Worm (Caenorhabditis elegans) whole organism, L1 larva: ENCODE measurements around the gene lec-2.

Source experiments
- C34B4.2 ChIP-seq: sonication (generic microtip); optimal IDR thresholded peaks from 2 replicates; lab custom pipeline; 2017; ENCODE audit warnings: mild to moderate bottlenecking, missing genetic modification characterization, missing compliant biosample characterization
- Y116A8C.19 ChIP-seq: sonication (generic microtip); optimal IDR thresholded peaks from 2 replicates; lab custom pipeline; 2016; ENCODE audit warnings: missing compliant biosample characterization, missing genetic modification characterization, borderline replicate concordance
- irx-1 ChIP-seq: sonication (generic microtip); optimal IDR thresholded peaks from 2 replicates; lab custom pipeline; 2016; ENCODE audit warnings: missing genetic modification characterization, missing compliant biosample characterization
- lsy-2 ChIP-seq, 2 experiments: fragments of 150-350 bp; optimal IDR thresholded peaks; 2 replicates each; lab custom pipeline; 2014; ENCODE audit warnings: missing biosample characterization in 2 of 2, missing genetic modification characterization in 2 of 2
- ztf-11 ChIP-seq, 2 experiments: sonication (generic microtip); optimal IDR thresholded peaks; 2 replicates each; lab custom pipeline; 2016 to 2017; ENCODE audit warnings: missing genetic modification characterization in 2 of 2, missing biosample characterization in 1 of 2, missing compliant biosample characterization in 1 of 2

- TF ChIP-seq lsy-2 (tag; optimal IDR thresholded peaks at IDR 0.05; lab: Kevin White, UChicago) (no peak), C34B4.2 (tag; lab: Kevin White, UChicago) (no peak), ztf-11 (tag; optimal IDR thresholded peaks at IDR 0.05; lab: Kevin White, UChicago) (no peak), Y116A8C.19 (tag; lab: Kevin White, UChicago) (no peak), irx-1 (tag; lab: Kevin White, UChicago) (no peak)
Measured at ce11 chrII:9980077-9980631, 35.8 kb downstream of the lec-2 start, which contains the start of gene ZK892.6.
